Worm (Caenorhabditis elegans) whole organism, mixed stage, embryonic: Measurements from ENCODE around the gene lin-14.

ENCODE experiments used
- bed-3 ChIP-seq: fragments of 200-800 bp; sonication (Bioruptor generic); optimal IDR thresholded peaks from 3 replicates; lab custom pipeline; 2018; ENCODE audit warnings: mild to moderate bottlenecking, missing genetic modification characterization, moderate library complexity, missing compliant biosample characterization
- blmp-1 ChIP-seq: fragments of 150-350 bp; optimal IDR thresholded peaks from 2 replicates; lab custom pipeline; 2014; ENCODE audit warnings: missing biosample characterization, missing genetic modification characterization
- ceh-39 ChIP-seq: fragments of 150-350 bp; optimal IDR thresholded peaks from 2 replicates; lab custom pipeline; 2014; ENCODE audit warnings: missing biosample characterization, missing genetic modification characterization
- ceh-43 ChIP-seq: fragments of 200-800 bp; sonication (Bioruptor generic); optimal IDR thresholded peaks from 2 replicates; lab custom pipeline; 2018; ENCODE audit warnings: mild to moderate bottlenecking, missing genetic modification characterization, moderate library complexity, missing compliant biosample characterization
- ceh-83 ChIP-seq: fragments of 200-800 bp; sonication (Bioruptor generic); optimal IDR thresholded peaks from 2 replicates; lab custom pipeline; 2018; ENCODE audit warnings: mild to moderate bottlenecking, missing genetic modification characterization, missing compliant biosample characterization
- ces-1 ChIP-seq: fragments of 150-350 bp; optimal IDR thresholded peaks from 2 replicates; lab custom pipeline; 2014; ENCODE audit warnings: missing biosample characterization, missing genetic modification reagents, missing genetic modification characterization
- cnd-1 ChIP-seq: fragments of 200-800 bp; sonication (Bioruptor generic); optimal IDR thresholded peaks from 2 replicates; lab custom pipeline; 2018; ENCODE audit warnings: mild to moderate bottlenecking, missing genetic modification characterization, missing compliant biosample characterization
- drap-1 ChIP-seq: fragments of 200-800 bp; sonication (Bioruptor generic); optimal IDR thresholded peaks from 3 replicates; lab custom pipeline; 2018; ENCODE audit warnings: mild to moderate bottlenecking, missing genetic modification characterization, missing compliant biosample characterization
- elt-1 ChIP-seq: sonication (generic microtip); optimal IDR thresholded peaks from 2 replicates; lab custom pipeline; 2017; ENCODE audit warnings: missing genetic modification characterization, mild to moderate bottlenecking, missing compliant biosample characterization, antibody characterized with exemption, moderate library complexity, borderline replicate concordance; ENCODE audit not compliant: insufficient read depth
- elt-3 ChIP-seq: fragments of 150-350 bp; optimal IDR thresholded peaks from 2 replicates; lab custom pipeline; 2014; ENCODE audit warnings: missing biosample characterization, missing genetic modification characterization
- flh-1 ChIP-seq: fragments of 200-800 bp; sonication (Bioruptor generic); optimal IDR thresholded peaks from 2 replicates; lab custom pipeline; 2018; ENCODE audit warnings: mild to moderate bottlenecking, missing genetic modification characterization, moderate library complexity, missing compliant biosample characterization
- ham-2 ChIP-seq: fragments of 200-800 bp; sonication (Bioruptor generic); optimal IDR thresholded peaks from 2 replicates; lab custom pipeline; 2018; ENCODE audit warnings: mild to moderate bottlenecking, missing genetic modification characterization, missing compliant biosample characterization
- hlh-1 ChIP-seq: fragments of 150-350 bp; optimal IDR thresholded peaks from 2 replicates; lab custom pipeline; 2014; ENCODE audit warnings: missing biosample characterization, missing genetic modification reagents, missing genetic modification characterization
- lin-13 ChIP-seq: fragments of 150-350 bp; optimal IDR thresholded peaks from 2 replicates; lab custom pipeline; 2014; ENCODE audit warnings: missing biosample characterization, missing genetic modification characterization
- lin-32 ChIP-seq: fragments of 200-800 bp; sonication (Bioruptor generic); optimal IDR thresholded peaks from 2 replicates; lab custom pipeline; 2018; ENCODE audit warnings: mild to moderate bottlenecking, missing genetic modification characterization, missing compliant biosample characterization
- mab-5 ChIP-seq: fragments of 150-350 bp; optimal IDR thresholded peaks from 2 replicates; lab custom pipeline; 2014; ENCODE audit warnings: missing biosample characterization, missing genetic modification characterization
- mls-2 ChIP-seq: sonication (generic microtip); optimal IDR thresholded peaks from 2 replicates; lab custom pipeline; 2016; ENCODE audit warnings: mild to moderate bottlenecking, missing genetic modification characterization, moderate library complexity, missing compliant biosample characterization
- nhr-12 ChIP-seq: fragments of 150-350 bp; optimal IDR thresholded peaks from 2 replicates; lab custom pipeline; 2014; ENCODE audit warnings: missing biosample characterization, missing genetic modification characterization
- nhr-2 ChIP-seq: fragments of 150-350 bp; optimal IDR thresholded peaks from 2 replicates; lab custom pipeline; 2014; ENCODE audit warnings: missing biosample characterization, missing genetic modification characterization
- nhr-237 ChIP-seq: fragments of 150-350 bp; optimal IDR thresholded peaks from 2 replicates; lab custom pipeline; 2014; ENCODE audit warnings: missing biosample characterization, missing genetic modification characterization
- nhr-28 ChIP-seq: fragments of 150-350 bp; optimal IDR thresholded peaks from 2 replicates; lab custom pipeline; 2014; ENCODE audit warnings: missing biosample characterization, missing genetic modification characterization
- nhr-76 ChIP-seq: sonication (generic microtip); optimal IDR thresholded peaks from 2 replicates; lab custom pipeline; 2017; ENCODE audit warnings: missing biosample characterization, missing genetic modification characterization
- pha-4 ChIP-seq: fragments of 150-350 bp; optimal IDR thresholded peaks from 2 replicates; lab custom pipeline; 2018; ENCODE audit warnings: missing biosample characterization, missing genetic modification reagents, missing genetic modification characterization
- snpc-4 ChIP-seq: fragments of 150-350 bp; optimal IDR thresholded peaks from 2 replicates; lab custom pipeline; 2014; ENCODE audit warnings: missing biosample characterization, missing genetic modification characterization
- sptf-1 ChIP-seq: sonication (generic microtip); optimal IDR thresholded peaks from 2 replicates; lab custom pipeline; 2017; ENCODE audit warnings: mild to moderate bottlenecking, missing genetic modification characterization, moderate library complexity, missing compliant biosample characterization
- tbx-8 ChIP-seq: fragments of 200-800 bp; sonication (Bioruptor generic); optimal IDR thresholded peaks from 2 replicates; lab custom pipeline; 2018; ENCODE audit warnings: mild to moderate bottlenecking, missing genetic modification characterization, moderate library complexity, missing compliant biosample characterization
- unc-62 ChIP-seq: fragments of 150-350 bp; optimal IDR thresholded peaks from 2 replicates; lab custom pipeline; 2014; ENCODE audit warnings: missing biosample characterization, missing genetic modification reagents, missing genetic modification characterization
- zip-8 ChIP-seq: fragments of 150-350 bp; optimal IDR thresholded peaks from 2 replicates; lab custom pipeline; 2014; ENCODE audit warnings: missing biosample characterization, missing genetic modification characterization
- ztf-11 ChIP-seq: fragments of 150-350 bp; optimal IDR thresholded peaks from 2 replicates; lab custom pipeline; 2014; ENCODE audit warnings: missing biosample characterization, missing genetic modification characterization

The lin-14 gene

ce11 chrX:11480990-11481824, 15.8 kb downstream of the lin-14 start:
- TF ChIP-seq cnd-1 (tag; lab: Kevin White, UChicago): no peak
- TF ChIP-seq ceh-39 (tag; lab: Kevin White, UChicago): no peak
- TF ChIP-seq ham-2 (GFP tag; lab: Kevin White, UChicago): no peak
- TF ChIP-seq ztf-11 (tag; lab: Kevin White, UChicago): no peak
- no peak for TF ChIP-seq mab-5 (tag; lab: Kevin White, UChicago)
- TF ChIP-seq nhr-28 (tag; lab: Kevin White, UChicago): no peak
- TF ChIP-seq unc-62 (GFP tag; lab: Kevin White, UChicago): no peak
- TF ChIP-seq pha-4: no peak
- TF ChIP-seq hlh-1 (tag; lab: Kevin White, UChicago): no peak

ce11 chrX:11481825-11482093, 16.4 kb downstream of the lin-14 start:
- TF ChIP-seq unc-62 (GFP tag; lab: Kevin White, UChicago) (no peak), nhr-2 (tag; lab: Kevin White, UChicago) (no peak), mab-5 (tag; lab: Kevin White, UChicago) (no peak), ceh-83 (GFP tag; lab: Kevin White, UChicago) (no peak), sptf-1 (tag; lab: Kevin White, UChicago) (no peak), ceh-39 (tag; lab: Kevin White, UChicago) (no peak), tbx-8 (GFP tag; lab: Kevin White, UChicago) (no peak), nhr-28 (tag; lab: Kevin White, UChicago) (no peak), drap-1 (GFP tag; lab: Kevin White, UChicago) (no peak), cnd-1 (tag; lab: Kevin White, UChicago) (no peak), bed-3 (GFP tag; lab: Kevin White, UChicago) (no peak), lin-13 (no peak), nhr-12 (no peak), elt-1 (tag; lab: Kevin White, UChicago) (no peak), flh-1 (GFP tag; lab: Kevin White, UChicago) (no peak), nhr-76 (no peak), snpc-4 (no peak), zip-8 (tag; lab: Kevin White, UChicago) (no peak)
- TF ChIP-seq, all 35 proteins: peak for 0

DNA sequence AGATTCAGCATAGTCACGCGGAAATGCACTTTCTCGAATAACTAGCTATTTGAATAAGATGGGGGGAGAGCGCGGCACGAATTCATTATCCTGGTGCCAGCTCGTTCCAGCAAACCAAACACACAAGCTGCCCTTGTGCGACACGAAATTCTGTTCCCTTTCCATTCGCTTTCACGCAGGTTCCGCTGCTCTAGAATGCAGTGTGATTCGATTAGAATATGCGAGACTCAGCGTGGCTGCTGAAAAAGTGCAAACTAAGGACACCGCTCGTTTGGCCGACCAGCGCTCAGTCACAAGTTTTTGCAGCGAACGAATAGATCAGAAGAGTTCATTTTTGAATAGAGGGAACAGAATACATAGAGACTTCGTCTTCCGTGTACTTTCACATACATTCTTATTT, 16.8 kb downstream of the lin-14 start:
- no peak for TF ChIP-seq mls-2 (tag; lab: Kevin White, UChicago)
- TF ChIP-seq nhr-12: no peak
- TF ChIP-seq snpc-4: no peak
- no peak for TF ChIP-seq unc-62 (GFP tag; lab: Kevin White, UChicago)
- TF ChIP-seq zip-8 (tag; lab: Kevin White, UChicago): no peak
- TF ChIP-seq elt-3 (tag; lab: Kevin White, UChicago): no peak
- no peak for TF ChIP-seq drap-1 (GFP tag; lab: Kevin White, UChicago)
- TF ChIP-seq ceh-43 (GFP tag; lab: Kevin White, UChicago): no peak
- no peak for TF ChIP-seq lin-32 (GFP tag; lab: Kevin White, UChicago)

DNA sequence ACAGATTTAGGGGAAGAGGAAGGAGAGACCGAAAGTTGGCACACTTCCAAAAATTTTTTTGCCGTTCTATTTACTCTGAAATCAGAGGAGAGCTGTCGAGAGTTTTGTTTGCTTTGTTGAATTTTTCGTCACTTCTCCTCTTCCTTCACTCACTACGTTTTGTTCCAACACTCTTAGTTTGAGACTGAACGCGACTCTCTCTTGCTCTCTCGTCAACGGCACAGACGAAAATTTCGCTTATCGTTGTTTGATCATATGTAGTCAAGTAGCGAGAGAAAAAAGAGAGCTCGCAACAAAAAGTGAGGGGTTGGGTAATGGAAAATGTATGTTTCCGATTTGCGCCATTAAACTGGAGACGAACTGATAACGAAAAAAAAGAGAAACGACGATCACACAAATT, 17.3 kb downstream of the lin-14 start:
- TF ChIP-seq zip-8 (tag; lab: Kevin White, UChicago) (no peak), nhr-237 (tag; lab: Kevin White, UChicago) (peak; percentile 51), pha-4 (peak; percentile 39)

- TF ChIP-seq ces-1 (GFP tag; lab: Kevin White, UChicago) (peak; percentile 4), sptf-1 (tag; lab: Kevin White, UChicago) (no peak), cnd-1 (tag; lab: Kevin White, UChicago) (no peak)
Measured at ce11 chrX:11484027-11484426, 18.7 kb downstream of the lin-14 start.

DNA sequence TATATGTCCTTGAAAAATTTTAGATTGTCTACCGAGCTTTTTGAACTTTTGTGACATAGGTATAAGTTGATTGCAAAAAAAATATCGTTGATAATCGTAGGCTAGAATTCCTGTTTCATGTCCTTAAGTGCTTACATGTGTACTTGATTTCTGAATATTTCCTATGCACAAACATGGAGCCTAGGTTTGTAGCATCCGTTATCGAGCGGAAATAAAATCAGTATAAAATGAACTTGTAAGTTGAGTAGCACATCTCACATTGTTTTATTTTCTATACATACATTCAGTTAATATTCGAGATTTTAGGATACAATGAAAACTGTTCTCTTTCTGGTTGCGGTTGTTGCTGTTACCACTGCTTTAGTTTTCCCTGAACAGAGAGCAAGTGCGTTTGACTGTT, 22.1 kb downstream of the lin-14 start, which contains the start of gene spp-9:
spp-9 (plus strand) TSS at position 301 of the 400 bp plus-strand sequence.
- TF ChIP-seq nhr-237 (tag; lab: Kevin White, UChicago) (no peak), mab-5 (tag; lab: Kevin White, UChicago) (no peak), zip-8 (tag; lab: Kevin White, UChicago) (no peak), blmp-1 (tag; lab: Kevin White, UChicago) (no peak), unc-62 (GFP tag; lab: Kevin White, UChicago) (no peak), pha-4 (no peak), cnd-1 (tag; lab: Kevin White, UChicago) (no peak), lin-32 (GFP tag; lab: Kevin White, UChicago) (no peak), ham-2 (GFP tag; lab: Kevin White, UChicago) (no peak), flh-1 (GFP tag; lab: Kevin White, UChicago) (no peak), ztf-11 (tag; lab: Kevin White, UChicago) (no peak), elt-3 (tag; lab: Kevin White, UChicago) (no peak), ces-1 (GFP tag; lab: Kevin White, UChicago) (no peak), nhr-28 (tag; lab: Kevin White, UChicago) (no peak), bed-3 (GFP tag; lab: Kevin White, UChicago) (no peak), nhr-2 (tag; lab: Kevin White, UChicago) (no peak)
